Fruit fly (Drosophila melanogaster): ENCODE data around the gene CG14551.

CG14551 gene

DNA sequence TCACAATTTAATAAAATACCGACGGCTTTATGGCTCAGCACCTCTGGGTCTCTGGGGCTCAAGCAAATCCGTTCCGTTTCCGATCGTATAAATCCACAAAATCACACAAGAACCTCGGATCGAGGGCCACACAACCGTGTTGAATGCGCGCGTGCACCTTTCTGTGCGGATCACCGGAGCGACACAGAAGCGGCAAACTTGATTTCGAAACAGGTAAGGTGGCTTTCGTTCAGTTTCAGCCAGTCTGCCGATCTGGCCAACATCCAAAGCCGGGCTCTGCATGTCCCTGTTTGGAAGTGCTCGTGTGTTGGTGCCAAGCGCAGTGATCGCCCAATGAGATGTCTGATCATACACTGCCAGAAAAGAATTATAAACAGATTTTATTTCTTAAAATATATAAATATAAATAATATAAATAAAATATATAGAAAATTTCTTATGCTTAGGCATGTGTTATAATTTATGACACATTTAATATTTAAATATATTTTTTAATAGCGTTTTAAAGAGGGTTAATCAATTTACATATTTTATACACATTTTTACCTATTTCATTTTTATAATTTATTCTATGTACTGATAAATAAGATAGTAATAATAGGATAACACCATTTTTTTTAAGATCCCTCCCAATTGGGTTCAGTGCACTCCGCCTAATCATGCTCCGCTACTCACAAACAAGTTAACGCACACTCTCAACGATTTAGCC is 35.8 kb upstream of the CG14551 start, which contains the start of gene dysf (continued):
- TF ChIP-seq CG3065 (GFP tag; optimal IDR thresholded peaks at IDR 0.05) (no peak), CG1792 (GFP tag; optimal IDR thresholded peaks at IDR 0.05) (no peak), CG5245 (GFP tag; optimal IDR thresholded peaks at IDR 0.05) (peak; percentile 28), CG3407 (GFP tag; optimal IDR thresholded peaks at IDR 0.05) (no peak), MBD-R2 (GFP tag; IDR thresholded peaks at IDR 0.05) (no peak), Nf-YC (tag; optimal IDR thresholded peaks at IDR 0.05) (no peak), Atf-2 (GFP tag; optimal IDR thresholded peaks at IDR 0.05) (no peak), z (GFP tag; IDR thresholded peaks at IDR 0.05) (no peak), prd (optimal IDR thresholded peaks at IDR 0.05) (no peak), prd (GFP tag; IDR thresholded peaks at IDR 0.05) (peak; percentile 72), ems (GFP tag; optimal IDR thresholded peaks at IDR 0.05) (no peak), toy (GFP tag; IDR thresholded peaks at IDR 0.05) (no peak), Hr3 (GFP tag; optimal IDR thresholded peaks at IDR 0.05) (peak; percentile 77), chm (GFP tag; IDR thresholded peaks at IDR 0.05) (no peak), gt (GFP tag; IDR thresholded peaks at IDR 0.05) (no peak), Eip74EF (GFP tag; optimal IDR thresholded peaks at IDR 0.05) (peak in 1 of 2 experiments; percentile 45), CG7928 (GFP tag; optimal IDR thresholded peaks at IDR 0.05) (no peak), CG16779 (GFP tag; IDR thresholded peaks at IDR 0.05) (no peak), Elba2 (GFP tag; optimal IDR thresholded peaks at IDR 0.05) (no peak), sima (GFP tag; optimal IDR thresholded peaks at IDR 0.05) (no peak), her (GFP tag; optimal IDR thresholded peaks at IDR 0.05) (no peak), ftz-f1 (GFP tag; optimal IDR thresholded peaks at IDR 0.05) (no peak), CG7987 (GFP tag; optimal IDR thresholded peaks at IDR 0.05) (no peak), bsh (GFP tag; optimal IDR thresholded peaks at IDR 0.05) (peak; percentile 2 to 60), repo (GFP tag; optimal IDR thresholded peaks at IDR 0.05) (no peak), gem (tag; optimal IDR thresholded peaks at IDR 0.05) (peak; percentile 86), Mes4 (GFP tag; optimal IDR thresholded peaks at IDR 0.05) (no peak), CG31388 (GFP tag; optimal IDR thresholded peaks at IDR 0.05) (no peak), CG30431 (GFP tag; optimal IDR thresholded peaks at IDR 0.05) (peak; percentile 37), CG3281 (GFP tag; optimal IDR thresholded peaks at IDR 0.05) (peak; percentile 52), luna (GFP tag; optimal IDR thresholded peaks at IDR 0.05) (no peak), Sin3A (optimal IDR thresholded peaks at IDR 0.05) (no peak), slou (GFP tag; optimal IDR thresholded peaks at IDR 0.05) (no peak), NC2α (GFP tag; optimal IDR thresholded peaks at IDR 0.05) (no peak), cwo (GFP tag; optimal IDR thresholded peaks at IDR 0.05) (peak; percentile 10), tin (GFP tag; optimal IDR thresholded peaks at IDR 0.05) (peak; percentile 54), D19B (GFP tag; optimal IDR thresholded peaks at IDR 0.05) (no peak), Opbp (GFP tag; IDR thresholded peaks at IDR 0.05; ENCODE audit: partially characterized antibody) (no peak), CG17359 (tag; optimal IDR thresholded peaks at IDR 0.05) (peak; percentile 47), caup (GFP tag; optimal IDR thresholded peaks at IDR 0.05; ENCODE audit: severe bottlenecking) (peak; percentile 25), pzg (GFP tag; optimal IDR thresholded peaks at IDR 0.05) (no peak), Xbp1 (GFP tag; optimal IDR thresholded peaks at IDR 0.05) (peak; percentile 48), CG2712 (tag; optimal IDR thresholded peaks at IDR 0.05) (peak; percentile 91), tio (GFP tag; optimal IDR thresholded peaks at IDR 0.05) (peak; percentile 22), CrebB (tag; optimal IDR thresholded peaks at IDR 0.05) (no peak), usp (GFP tag; optimal IDR thresholded peaks at IDR 0.05) (no peak), dm (GFP tag; optimal IDR thresholded peaks at IDR 0.05) (no peak), Rx (GFP tag; IDR thresholded peaks at IDR 0.05) (no peak), B-H2 (GFP tag; optimal IDR thresholded peaks at IDR 0.05) (no peak), pfk (GFP tag; optimal IDR thresholded peaks at IDR 0.05) (no peak), CG18599 (GFP tag; optimal IDR thresholded peaks at IDR 0.05) (peak; percentile 58)

All from whole organism, embryonic.